Fruit fly (Drosophila melanogaster) whole organism: ENCODE data around the gene RunxB.

Experiments
- CG8478 ChIP-seq: fragments of >200 bp; optimal IDR thresholded peaks from 2 replicates; lab custom pipeline; 2018; ENCODE audit warnings: inconsistent platforms
- Dll ChIP-seq: fragments of >200 bp; optimal IDR thresholded peaks from 2 replicates; lab custom pipeline; 2017
- EcR ChIP-seq, 2 experiments: fragments of >200 bp; optimal IDR thresholded peaks; 2 replicates each; lab custom pipeline; 2017; ENCODE audit warnings: missing biosample characterization in 2 of 2, missing genetic modification characterization in 2 of 2, missing genetic modification reagents in 2 of 2
- pan ChIP-seq: fragments of >200 bp; optimal IDR thresholded peaks from 2 replicates; lab custom pipeline; 2017

- TF ChIP-seq pan: no peak
- TF ChIP-seq Dll (lab: Kevin White, UChicago): no peak
- TF ChIP-seq CG8478 (lab: Kevin White, UChicago): no peak
- TF ChIP-seq EcR (GFP tag; optimal IDR thresholded peaks at IDR 0.05; lab: Kevin White, UChicago): no peak
Measured at dm6 chrX:20488701-20489122, 49.6 kb upstream of the RunxB start.
